Fruit fly (Drosophila melanogaster) whole organism, adult: Measurements from ENCODE around the gene por.

Experiments used
- CG11617 ChIP-seq: fragments of 200-800 bp; sonication (Bioruptor generic); optimal IDR thresholded peaks from 2 replicates; lab custom pipeline; 2017; ENCODE audit warnings: mild to moderate bottlenecking, missing biosample characterization, missing genetic modification reagents, missing genetic modification characterization
- CG12768 ChIP-seq: fragments of 200-800 bp; sonication (Bioruptor generic); optimal IDR thresholded peaks from 2 replicates; lab custom pipeline; 2017; ENCODE audit warnings: missing biosample characterization, missing genetic modification characterization, mild to moderate bottlenecking, moderate library complexity, missing genetic modification reagents
- CG14711 ChIP-seq: fragments of 200-800 bp; sonication (Bioruptor generic); optimal IDR thresholded peaks from 2 replicates; lab custom pipeline; 2018; ENCODE audit warnings: missing biosample characterization, mild to moderate bottlenecking, missing genetic modification characterization, moderate library complexity
- CG1620 ChIP-seq: fragments of 200-800 bp; sonication (Bioruptor generic); optimal IDR thresholded peaks from 2 replicates; lab custom pipeline; 2016; ENCODE audit warnings: missing biosample characterization, missing genetic modification characterization
- CG33017 ChIP-seq: fragments of 200-800 bp; sonication (Bioruptor generic); optimal IDR thresholded peaks from 2 replicates; lab custom pipeline; 2018; ENCODE audit warnings: missing biosample characterization, mild to moderate bottlenecking, missing genetic modification characterization, moderate library complexity
- CG5204 ChIP-seq: fragments of 200-800 bp; sonication (Bioruptor generic); optimal IDR thresholded peaks from 2 replicates; lab custom pipeline; 2016; ENCODE audit warnings: missing biosample characterization, missing genetic modification characterization
- CG7045 ChIP-seq: fragments of 200-800 bp; sonication (Bioruptor generic); optimal IDR thresholded peaks from 2 replicates; lab custom pipeline; 2017; ENCODE audit warnings: missing biosample characterization, mild to moderate bottlenecking, missing genetic modification characterization
- CG7101 ChIP-seq: fragments of 200-800 bp; sonication (Bioruptor generic); optimal IDR thresholded peaks from 2 replicates; lab custom pipeline; 2018; ENCODE audit warnings: missing biosample characterization, mild to moderate bottlenecking, missing genetic modification characterization, moderate library complexity
- Clk ChIP-seq: fragments of 200-800 bp; sonication (Bioruptor generic); optimal IDR thresholded peaks from 2 replicates; lab custom pipeline; 2017; ENCODE audit warnings: missing biosample characterization, missing genetic modification characterization
- Crg-1 ChIP-seq: fragments of 200-800 bp; sonication (Bioruptor generic); optimal IDR thresholded peaks from 2 replicates; lab custom pipeline; 2016; ENCODE audit warnings: missing biosample characterization, missing genetic modification characterization
- Hr96 ChIP-seq: fragments of 200-800 bp; sonication (Bioruptor generic); optimal IDR thresholded peaks from 2 replicates; lab custom pipeline; 2016; ENCODE audit warnings: missing biosample characterization, missing genetic modification characterization
- Mnt ChIP-seq: fragments of 200-800 bp; sonication (Bioruptor generic); optimal IDR thresholded peaks from 2 replicates; lab custom pipeline; 2016; ENCODE audit warnings: missing biosample characterization, mild to moderate bottlenecking, missing genetic modification characterization
- bab1 ChIP-seq: fragments of 200-800 bp; sonication (Bioruptor generic); optimal IDR thresholded peaks from 3 replicates; lab custom pipeline; 2019; ENCODE audit warnings: missing biosample characterization, mild to moderate bottlenecking, missing genetic modification characterization, moderate library complexity
- cic ChIP-seq: fragments of 200-800 bp; sonication (Bioruptor generic); optimal IDR thresholded peaks from 2 replicates; lab custom pipeline; 2017; ENCODE audit warnings: missing biosample characterization, mild to moderate bottlenecking, missing genetic modification characterization, moderate library complexity
- cnc ChIP-seq, 2 experiments: fragments of >200 bp; optimal IDR thresholded peaks; 2 replicates each; lab custom pipeline; 2017
- kay ChIP-seq: fragments of 200-800 bp; sonication (Bioruptor generic); peaks from one replicate; lab custom pipeline; 2016; ENCODE audit warnings: missing biosample characterization, missing genetic modification characterization, borderline replicate concordance
- ovo ChIP-seq: fragments of 200-800 bp; sonication (Bioruptor generic); optimal IDR thresholded peaks from 2 replicates; lab custom pipeline; 2016; ENCODE audit warnings: missing biosample characterization, missing genetic modification characterization
- pad ChIP-seq: fragments of 200-800 bp; sonication (Bioruptor generic); optimal IDR thresholded peaks from 3 replicates; lab custom pipeline; 2017; ENCODE audit warnings: missing biosample characterization, missing genetic modification characterization, mild to moderate bottlenecking, moderate library complexity, missing genetic modification reagents
- tj ChIP-seq: fragments of 200-800 bp; sonication (Bioruptor generic); optimal IDR thresholded peaks from 3 replicates; lab custom pipeline; 2017; ENCODE audit warnings: missing biosample characterization, mild to moderate bottlenecking, missing genetic modification characterization, moderate library complexity
- toe ChIP-seq: fragments of 200-800 bp; sonication (Bioruptor generic); optimal IDR thresholded peaks from 2 replicates; lab custom pipeline; 2016; ENCODE audit warnings: missing biosample characterization, missing genetic modification characterization

The por gene

dm6 chrX:18369767-18370166, 9.9 kb downstream of the por start:
- TF ChIP-seq Crg-1 (GFP tag; lab: Kevin White, UChicago) (no peak), cnc (optimal IDR thresholded peaks at IDR 0.05; lab: Kevin White, UChicago) (no peak), Hr96 (GFP tag; lab: Kevin White, UChicago) (no peak), toe (GFP tag; lab: Kevin White, UChicago) (no peak), ovo (GFP tag; lab: Kevin White, UChicago) (peak; percentile 18), Mnt (GFP tag; lab: Kevin White, UChicago) (no peak), pad (GFP tag; lab: Kevin White, UChicago) (no peak), CG1620 (GFP tag; lab: Kevin White, UChicago) (no peak), tj (peak; percentile 34), CG7045 (GFP tag; lab: Kevin White, UChicago) (no peak), CG11617 (no peak), CG7101 (tag; lab: Kevin White, UChicago) (no peak), CG33017 (tag; lab: Kevin White, UChicago) (no peak), bab1 (GFP tag; lab: Kevin White, UChicago) (no peak), CG12768 (peak; percentile 89), CG5204 (no peak), CG14711 (tag; lab: Kevin White, UChicago) (no peak), kay (GFP tag; lab: Kevin White, UChicago) (no peak), Clk (GFP tag; lab: Kevin White, UChicago) (no peak), cic (GFP tag; lab: Kevin White, UChicago) (peak; percentile 42)

DNA sequence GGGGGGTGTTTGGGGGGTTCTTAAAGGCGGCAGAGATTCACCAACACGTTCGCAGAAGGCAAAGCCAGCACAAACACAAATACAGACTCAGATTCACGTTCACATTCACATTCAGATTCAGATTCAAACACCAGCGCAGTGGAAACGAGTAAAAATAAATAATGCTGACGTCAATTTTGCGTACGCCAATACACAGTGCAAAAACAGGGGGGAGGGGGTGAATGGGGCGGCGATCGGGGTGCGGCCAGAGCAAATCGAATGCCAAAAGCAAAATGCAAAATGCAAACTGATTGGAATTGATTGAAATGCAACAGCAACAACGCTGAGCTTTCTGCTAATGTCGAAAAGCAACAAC, 11.0 kb downstream of the por start:
- peak; percentile 71 for TF ChIP-seq kay (GFP tag; lab: Kevin White, UChicago)
- no peak for TF ChIP-seq cnc (optimal IDR thresholded peaks at IDR 0.05; lab: Kevin White, UChicago)
- no peak for TF ChIP-seq Hr96 (GFP tag; lab: Kevin White, UChicago)
- TF ChIP-seq cic (GFP tag; lab: Kevin White, UChicago): peak; percentile 79
- TF ChIP-seq CG14711 (tag; lab: Kevin White, UChicago): no peak
- peak; percentile 19 for TF ChIP-seq CG12768
- TF ChIP-seq pad (GFP tag; lab: Kevin White, UChicago): no peak
- TF ChIP-seq tj: peak; percentile 99

- TF ChIP-seq Mnt (GFP tag; lab: Kevin White, UChicago) (peak; percentile 74), pad (GFP tag; lab: Kevin White, UChicago) (peak; percentile 90), Clk (GFP tag; lab: Kevin White, UChicago) (peak; percentile 55), bab1 (GFP tag; lab: Kevin White, UChicago) (no peak), CG7045 (GFP tag; lab: Kevin White, UChicago) (peak; percentile 71), CG7101 (tag; lab: Kevin White, UChicago) (peak; percentile 82), cnc (optimal IDR thresholded peaks at IDR 0.05; lab: Kevin White, UChicago) (peak in 1 of 2 experiments; percentile 78), ovo (GFP tag; lab: Kevin White, UChicago) (no peak), CG5204 (peak; percentile 70), toe (GFP tag; lab: Kevin White, UChicago) (peak; percentile 38), CG12768 (peak; percentile 67), CG11617 (peak; percentile 78), CG14711 (tag; lab: Kevin White, UChicago) (peak; percentile 63), Crg-1 (GFP tag; lab: Kevin White, UChicago) (peak; percentile 25), Hr96 (GFP tag; lab: Kevin White, UChicago) (peak; percentile 85), CG33017 (tag; lab: Kevin White, UChicago) (peak; percentile 72), kay (GFP tag; lab: Kevin White, UChicago) (no peak), CG1620 (GFP tag; lab: Kevin White, UChicago) (peak; percentile 28), cic (GFP tag; lab: Kevin White, UChicago) (no peak), tj (no peak)
These were observed 11.6 kb downstream of the por start for dm6 chrX:18367806-18368643.

DNA sequence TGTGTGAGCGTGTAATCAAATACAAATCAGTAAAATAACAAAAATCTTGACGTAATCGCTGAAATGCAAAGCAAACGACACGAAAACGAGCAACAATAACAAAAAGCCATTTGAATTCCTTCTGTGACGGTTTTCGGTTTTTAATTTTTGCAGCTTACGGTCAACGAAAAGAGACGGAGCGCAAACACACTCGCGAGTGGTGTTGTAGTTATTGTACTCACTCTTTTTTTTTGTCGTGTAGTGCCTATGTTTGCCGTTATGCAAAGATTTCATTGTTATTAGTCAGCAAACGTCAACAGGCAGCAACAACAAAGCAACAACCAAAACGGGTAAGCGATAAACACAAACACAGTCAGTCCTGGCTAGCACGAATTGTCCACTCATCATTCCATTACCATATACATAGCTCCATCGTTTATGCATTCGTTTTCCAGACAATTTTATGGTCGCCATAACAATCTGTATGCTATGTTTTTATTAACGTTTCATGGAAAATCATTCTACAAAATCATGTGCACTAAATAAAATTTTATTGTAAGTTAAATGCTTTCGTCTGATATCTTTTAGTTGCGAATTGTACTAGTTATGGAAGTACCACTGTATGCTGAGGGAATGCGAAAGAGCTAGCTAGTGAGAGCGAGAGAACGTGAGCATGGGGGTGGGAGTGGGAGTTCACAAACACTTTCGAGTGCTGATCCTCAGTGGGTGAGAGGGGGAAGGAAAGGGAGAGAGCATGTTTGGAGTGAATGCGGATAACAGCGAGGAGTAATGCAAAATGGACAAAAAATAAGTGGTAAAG, 12.6 kb downstream of the por start:
- TF ChIP-seq CG12768 (peak; percentile 73), cic (GFP tag; lab: Kevin White, UChicago) (no peak), Mnt (GFP tag; lab: Kevin White, UChicago) (peak; percentile 81), cnc (optimal IDR thresholded peaks at IDR 0.05; lab: Kevin White, UChicago) (no peak), Crg-1 (GFP tag; lab: Kevin White, UChicago) (peak; percentile 61), Hr96 (GFP tag; lab: Kevin White, UChicago) (peak; percentile 93), CG7045 (GFP tag; lab: Kevin White, UChicago) (peak; percentile 81), CG33017 (tag; lab: Kevin White, UChicago) (peak; percentile 86), Clk (GFP tag; lab: Kevin White, UChicago) (peak; percentile 58), CG1620 (GFP tag; lab: Kevin White, UChicago) (peak; percentile 85), CG14711 (tag; lab: Kevin White, UChicago) (peak; percentile 86), CG11617 (peak; percentile 72), pad (GFP tag; lab: Kevin White, UChicago) (peak; percentile 85), CG7101 (tag; lab: Kevin White, UChicago) (peak; percentile 94), kay (GFP tag; lab: Kevin White, UChicago) (peak; percentile 56), toe (GFP tag; lab: Kevin White, UChicago) (peak; percentile 71), ovo (GFP tag; lab: Kevin White, UChicago) (peak; percentile 64), bab1 (GFP tag; lab: Kevin White, UChicago) (peak; percentile 94), CG5204 (peak; percentile 84), tj (peak; percentile 76)
